Worm (Caenorhabditis elegans) whole organism, midembryonic: ENCODE results near the gene chtl-1.

ENCODE experiments used
- T22C8.4 ChIP-seq: fragments of 200-800 bp; sonication (Bioruptor generic); IDR thresholded peaks from 2 replicates; pipeline ENCODE4 v1.3.6; 2022; ENCODE audit warnings: missing genetic modification characterization, missing compliant biosample characterization
- cog-1 ChIP-seq: sonication (generic microtip); optimal IDR thresholded peaks from 2 replicates; lab custom pipeline; 2016; ENCODE audit warnings: missing genetic modification characterization, missing compliant biosample characterization
- flt-1 ChIP-seq: fragments of 200-800 bp; sonication (Bioruptor generic); IDR thresholded peaks from 2 replicates; pipeline ENCODE4 v1.3.6; 2022; ENCODE audit warnings: missing genetic modification characterization, missing compliant biosample characterization
- klf-2 ChIP-seq: fragments of 200-800 bp; sonication (Bioruptor generic); conservative IDR thresholded peaks from 2 replicates; pipeline ENCODE4 v1.3.6; 2022; ENCODE audit warnings: missing genetic modification reagents, missing genetic modification characterization, missing compliant biosample characterization
- med-1 ChIP-seq: sonication (generic microtip); optimal IDR thresholded peaks from 2 replicates; lab custom pipeline; 2017; ENCODE audit warnings: missing genetic modification characterization, mild to moderate bottlenecking, missing compliant biosample characterization, antibody characterized with exemption, missing genetic modification reagents; ENCODE audit not compliant: insufficient read depth
- ref-1 ChIP-seq: fragments of 200-800 bp; sonication (Bioruptor generic); conservative IDR thresholded peaks from 2 replicates; pipeline ENCODE4 v1.3.6; 2022; ENCODE audit warnings: missing genetic modification reagents, missing genetic modification characterization, missing compliant biosample characterization
- tab-1 ChIP-seq: fragments of 200-800 bp; sonication (Bioruptor generic); IDR thresholded peaks from 2 replicates; pipeline ENCODE4 v1.3.6; 2022; ENCODE audit warnings: missing genetic modification characterization, missing compliant biosample characterization
- ztf-23 ChIP-seq: fragments of 200-800 bp; sonication (Bioruptor generic); IDR thresholded peaks from 2 replicates; pipeline ENCODE4 v1.3.6; 2022; ENCODE audit warnings: missing genetic modification reagents, missing genetic modification characterization, missing compliant biosample characterization
- ztf-29 ChIP-seq: fragments of 200-800 bp; sonication (Bioruptor generic); IDR thresholded peaks from 2 replicates; pipeline ENCODE4 v1.3.6; 2022; ENCODE audit warnings: missing genetic modification reagents, missing genetic modification characterization, missing compliant biosample characterization

DNA sequence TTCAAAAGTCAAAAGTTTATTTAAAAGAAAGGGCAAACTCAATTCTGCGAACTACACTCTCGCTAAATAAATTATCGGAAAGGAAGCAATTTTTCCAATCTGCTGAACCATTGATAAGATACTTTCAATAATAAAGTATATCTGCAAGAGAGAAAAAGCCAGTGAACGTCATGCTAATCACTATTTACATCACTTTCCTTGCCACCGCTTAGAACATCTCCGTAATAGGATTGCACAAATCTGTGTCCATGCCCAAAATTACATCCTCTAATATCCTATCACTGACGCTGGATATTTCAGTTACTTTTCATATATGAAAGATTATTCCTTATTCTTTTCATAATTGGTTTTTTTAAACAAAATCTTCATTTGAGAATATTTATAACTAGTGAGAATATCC is 18.7 kb upstream of the chtl-1 start:
- TF ChIP-seq cog-1 (tag; lab: Kevin White, UChicago) (no peak), ref-1 (GFP tag; lab: Robert Waterston, UW) (no peak), ztf-29 (GFP tag; lab: Robert Waterston, UW) (no peak), flt-1 (GFP tag; lab: Robert Waterston, UW) (no peak), klf-2 (no peak), med-1 (GFP tag; lab: Kevin White, UChicago) (no peak), ztf-23 (GFP tag; lab: Robert Waterston, UW) (no peak), T22C8.4 (GFP tag; lab: Robert Waterston, UW) (no peak), tab-1 (GFP tag; lab: Robert Waterston, UW) (no peak)
